Fruit fly (Drosophila melanogaster) whole organism, embryonic: ENCODE data around the gene bab1.

Experiments
- BtbVII ChIP-seq: fragments of 200-800 bp; sonication (Bioruptor generic); optimal IDR thresholded peaks from 3 replicates; lab custom pipeline; 2017; ENCODE audit warnings: missing biosample characterization, mild to moderate bottlenecking, missing genetic modification characterization
- CG10462 ChIP-seq: fragments of 200-800 bp; sonication (Bioruptor generic); optimal IDR thresholded peaks from 2 replicates; lab custom pipeline; 2016; ENCODE audit warnings: missing biosample characterization, missing genetic modification characterization
- CG6791 ChIP-seq: fragments of 200-800 bp; sonication (Bioruptor generic); IDR thresholded peaks from 3 replicates; pipeline ENCODE4 v1.3.6; 2022; ENCODE audit warnings: missing biosample characterization, missing genetic modification characterization; ENCODE audit not compliant: partially characterized antibody
- CG9932 ChIP-seq: fragments of 200-800 bp; sonication (Bioruptor generic); IDR thresholded peaks from 2 replicates; pipeline ENCODE4 v1.3.6; 2022; ENCODE audit warnings: missing biosample characterization, missing genetic modification characterization
- HmgZ ChIP-seq: fragments of 200-800 bp; sonication (Bioruptor generic); optimal IDR thresholded peaks from 2 replicates; lab custom pipeline; 2018; ENCODE audit warnings: missing biosample characterization, mild to moderate bottlenecking, missing genetic modification characterization
- Ssrp ChIP-seq: fragments of 200-800 bp; sonication (Bioruptor generic); optimal IDR thresholded peaks from 2 replicates; lab custom pipeline; 2018; ENCODE audit warnings: missing biosample characterization, mild to moderate bottlenecking, missing genetic modification characterization, moderate library complexity
- phol ChIP-seq: fragments of 200-800 bp; sonication (Bioruptor generic); optimal IDR thresholded peaks from 3 replicates; lab custom pipeline; 2018; ENCODE audit warnings: missing biosample characterization, mild to moderate bottlenecking, missing genetic modification characterization, moderate library complexity
- sob ChIP-seq: fragments of 200-800 bp; sonication (Bioruptor generic); IDR thresholded peaks from 2 replicates; pipeline ENCODE4 v1.3.6; 2022; ENCODE audit warnings: missing biosample characterization, missing genetic modification characterization
- zen ChIP-seq: fragments of 200-800 bp; sonication (Bioruptor generic); optimal IDR thresholded peaks from 3 replicates; lab custom pipeline; 2018; ENCODE audit warnings: missing biosample characterization, mild to moderate bottlenecking, missing genetic modification characterization, moderate library complexity

dm6 chr3L:1064381-1064780, 36.5 kb downstream of the bab1 start:
- TF ChIP-seq CG10462 (GFP tag; lab: Kevin White, UChicago), result no peak
- no peak for TF ChIP-seq CG9932
- no peak for TF ChIP-seq sob (GFP tag; lab: Robert Waterston, UW)
- TF ChIP-seq Ssrp, result no peak
- no peak for TF ChIP-seq BtbVII
- no peak for TF ChIP-seq CG6791 (GFP tag; lab: Robert Waterston, UW)
- TF ChIP-seq phol (tag; lab: Kevin White, UChicago), result no peak
- TF ChIP-seq HmgZ (tag; lab: Kevin White, UChicago), result no peak
- no peak for TF ChIP-seq zen (tag; lab: Kevin White, UChicago)
